Fruit fly (Drosophila melanogaster) whole organism, larva: ENCODE results near the gene CG14770.

Source experiments
- noc ChIP-seq: fragments of 200-800 bp; sonication (Bioruptor generic); optimal IDR thresholded peaks from 3 replicates; lab custom pipeline; 2019; ENCODE audit warnings: missing biosample characterization, mild to moderate bottlenecking, missing genetic modification characterization, moderate library complexity

CG14770 gene

dm6 chrX:1405779-1406178 is 36.7 kb downstream of the CG14770 start:
- no peak for TF ChIP-seq noc (tag; lab: Kevin White, UChicago)

DNA sequence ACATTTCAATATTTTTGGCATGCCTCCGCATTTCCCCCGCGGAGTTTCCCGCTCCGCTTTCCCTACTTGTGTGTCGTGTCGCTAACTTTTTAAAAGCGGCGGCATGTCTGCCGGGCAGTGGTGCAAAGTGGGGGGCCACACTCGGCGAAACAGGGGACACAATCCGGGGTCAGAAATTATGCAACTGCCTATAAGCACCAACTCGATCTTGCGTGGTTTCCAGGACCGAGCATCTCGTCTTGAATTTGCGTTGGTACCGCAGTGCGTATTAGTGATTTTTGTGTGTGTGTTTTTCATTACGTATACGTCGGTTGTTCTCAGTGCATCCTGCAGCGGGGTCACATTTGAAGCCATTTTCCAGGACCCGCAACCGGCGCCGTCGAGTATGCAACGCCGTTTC is 38.6 kb downstream of the CG14770 start:
- TF ChIP-seq noc (tag; lab: Kevin White, UChicago), result no peak

DNA sequence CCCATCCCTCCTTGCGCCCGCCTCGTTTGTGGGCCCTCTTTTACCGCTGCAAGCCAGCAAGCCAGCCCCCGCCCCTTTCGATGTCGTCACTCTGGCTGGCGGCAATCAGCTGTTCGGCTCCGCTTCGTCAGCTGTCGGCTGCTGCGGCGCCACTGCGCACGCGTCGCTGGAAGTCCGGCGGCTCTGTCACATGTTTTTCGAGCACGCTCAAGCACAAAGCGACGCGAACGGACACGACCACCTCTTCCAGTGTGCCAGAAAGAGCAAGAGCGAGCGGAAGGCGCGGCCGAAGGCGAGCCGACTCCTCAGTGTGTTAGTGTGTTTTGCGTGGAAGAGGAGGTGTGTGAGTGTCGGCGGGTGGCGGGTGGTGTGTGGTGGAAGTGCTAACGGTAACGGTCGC is 39.9 kb downstream of the CG14770 start, which contains the start of gene futsch:
Gene futsch, plus strand, starts transcription at position 106 of the 400 bp plus-strand sequence.
- TF ChIP-seq noc (tag; lab: Kevin White, UChicago), result no peak

dm6 chrX:1410312-1410711 is 41.3 kb downstream of the CG14770 start:
- no peak for TF ChIP-seq noc (tag; lab: Kevin White, UChicago)

DNA sequence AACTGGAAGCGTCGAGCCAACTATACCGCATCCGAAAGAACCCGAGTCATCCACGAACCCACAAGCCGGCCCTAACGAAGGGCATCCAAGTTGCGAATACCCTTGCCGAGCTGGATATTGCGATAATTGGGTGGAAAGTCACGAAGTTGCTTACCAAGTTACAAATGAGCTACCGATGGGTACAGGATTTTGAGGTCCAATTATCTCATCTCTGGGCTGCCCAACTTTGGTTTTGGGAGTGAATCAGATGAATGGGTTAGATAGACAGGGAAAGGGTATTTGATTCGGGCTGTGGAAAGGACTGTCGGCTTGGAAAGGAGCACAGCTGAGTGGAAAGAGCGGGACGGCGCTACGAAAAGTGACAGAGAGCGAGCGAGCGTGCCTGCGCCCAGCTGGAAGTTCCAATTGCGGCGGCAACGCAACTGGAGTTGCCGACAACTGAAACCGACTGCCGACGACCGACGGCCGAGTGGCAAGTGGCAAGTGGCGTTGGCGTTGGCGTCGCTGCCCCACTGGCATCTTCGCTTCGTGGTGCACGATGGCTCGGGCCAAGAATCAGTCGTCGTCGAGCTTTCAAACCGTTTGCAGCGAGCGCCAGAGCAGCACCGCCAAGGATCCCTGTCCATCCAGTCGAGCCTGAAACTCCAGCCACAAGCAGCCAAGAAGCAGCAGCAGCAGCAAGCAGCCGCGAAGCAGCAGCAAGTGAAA is 42.3 kb downstream of the CG14770 start:
- no peak for TF ChIP-seq noc (tag; lab: Kevin White, UChicago)

DNA sequence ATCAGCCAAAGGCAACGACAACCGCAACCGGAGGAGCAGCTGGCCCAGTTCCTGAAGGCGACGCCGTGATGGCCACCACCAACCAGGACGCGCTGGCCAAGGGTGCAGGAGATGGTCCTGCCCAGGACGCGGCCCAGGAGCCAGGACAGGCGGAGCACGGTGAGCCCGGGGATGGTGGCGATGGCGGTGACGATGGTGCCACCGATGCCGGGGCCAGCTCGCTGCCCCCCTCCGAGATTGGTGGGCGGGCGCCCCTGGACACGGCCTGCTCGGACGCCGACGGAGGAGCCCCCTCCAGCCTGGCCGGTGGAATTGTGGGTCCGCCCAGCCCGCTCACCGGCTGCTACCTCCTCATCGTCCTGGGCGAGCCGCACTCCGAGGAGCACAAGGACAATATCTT is 45.2 kb downstream of the CG14770 start:
- no peak for TF ChIP-seq noc (tag; lab: Kevin White, UChicago)
